Fruit fly (Drosophila melanogaster) whole organism, embryonic: ENCODE data around the gene CG32448.

ENCODE experiments used
- CG10147 ChIP-seq: fragments of 200-800 bp; sonication (Bioruptor generic); optimal IDR thresholded peaks from 2 replicates; lab custom pipeline; 2019; ENCODE audit warnings: missing biosample characterization, mild to moderate bottlenecking, missing genetic modification characterization, moderate library complexity
- CG12391 ChIP-seq: fragments of 200-800 bp; sonication (Bioruptor generic); optimal IDR thresholded peaks from 3 replicates; lab custom pipeline; 2018; ENCODE audit warnings: missing biosample characterization, mild to moderate bottlenecking, missing genetic modification characterization, moderate library complexity
- CG12659 ChIP-seq: fragments of 200-800 bp; sonication (Bioruptor generic); optimal IDR thresholded peaks from 3 replicates; lab custom pipeline; 2017; ENCODE audit warnings: mild to moderate bottlenecking, missing biosample characterization, missing genetic modification reagents, missing genetic modification characterization
- CG12744 ChIP-seq: fragments of 200-800 bp; sonication (Bioruptor generic); optimal IDR thresholded peaks from 2 replicates; lab custom pipeline; 2016; ENCODE audit warnings: missing biosample characterization, missing genetic modification characterization
- CG12942 ChIP-seq: fragments of 200-800 bp; sonication (Bioruptor generic); optimal IDR thresholded peaks from 3 replicates; lab custom pipeline; 2016; ENCODE audit warnings: missing biosample characterization, missing genetic modification characterization
- CG1603 ChIP-seq: fragments of 200-800 bp; sonication (Bioruptor generic); optimal IDR thresholded peaks from 2 replicates; lab custom pipeline; 2019; ENCODE audit warnings: missing biosample characterization, mild to moderate bottlenecking, missing genetic modification characterization, moderate library complexity
- CG1647 ChIP-seq: fragments of 200-800 bp; sonication (Bioruptor generic); optimal IDR thresholded peaks from 3 replicates; lab custom pipeline; 2016; ENCODE audit warnings: missing biosample characterization, missing genetic modification characterization
- CG18262 ChIP-seq: fragments of 200-800 bp; optimal IDR thresholded peaks from 3 replicates; lab custom pipeline; 2019; ENCODE audit warnings: missing biosample characterization, mild to moderate bottlenecking, missing genetic modification characterization, moderate library complexity
- CG2116 ChIP-seq: fragments of 200-800 bp; sonication (Bioruptor generic); optimal IDR thresholded peaks from 3 replicates; lab custom pipeline; 2018; ENCODE audit warnings: missing biosample characterization, mild to moderate bottlenecking, missing genetic modification characterization
- CG2712 ChIP-seq: fragments of 200-800 bp; optimal IDR thresholded peaks from 3 replicates; lab custom pipeline; 2019; ENCODE audit warnings: missing biosample characterization, mild to moderate bottlenecking, missing genetic modification characterization, moderate library complexity
- CG34422 ChIP-seq: fragments of 200-800 bp; sonication (Bioruptor generic); IDR thresholded peaks from 3 replicates; pipeline ENCODE4 v1.3.6; 2022; ENCODE audit warnings: missing biosample characterization, missing genetic modification characterization
- CG4282 ChIP-seq: fragments of 200-800 bp; sonication (Bioruptor generic); optimal IDR thresholded peaks from 2 replicates; lab custom pipeline; 2016; ENCODE audit warnings: missing biosample characterization, missing genetic modification characterization
- CG4424 ChIP-seq: fragments of 200-800 bp; sonication (Bioruptor generic); optimal IDR thresholded peaks from 3 replicates; lab custom pipeline; 2016; ENCODE audit warnings: missing biosample characterization, missing genetic modification characterization
- CG5245 ChIP-seq: fragments of 200-800 bp; sonication (Bioruptor generic); optimal IDR thresholded peaks from 3 replicates; lab custom pipeline; 2016; ENCODE audit warnings: missing biosample characterization, missing genetic modification characterization
- CG6254 ChIP-seq: fragments of 200-800 bp; sonication (Bioruptor generic); optimal IDR thresholded peaks from 3 replicates; lab custom pipeline; 2017; ENCODE audit warnings: mild to moderate bottlenecking, missing biosample characterization, missing genetic modification reagents, missing genetic modification characterization
- CG6689 ChIP-seq: fragments of 200-800 bp; sonication (Bioruptor generic); IDR thresholded peaks from 2 replicates; pipeline ENCODE4 v1.3.6; 2022; ENCODE audit warnings: missing biosample characterization, missing genetic modification characterization
- CG7357 ChIP-seq: fragments of 200-800 bp; sonication (Bioruptor generic); IDR thresholded peaks from 3 replicates; pipeline ENCODE4 v1.3.6; 2022; ENCODE audit warnings: missing biosample characterization, missing genetic modification characterization
- CG9817 ChIP-seq: fragments of 200-800 bp; sonication (Bioruptor generic); optimal IDR thresholded peaks from 2 replicates; lab custom pipeline; 2018; ENCODE audit warnings: missing biosample characterization, mild to moderate bottlenecking, missing genetic modification characterization, moderate library complexity
- Camta ChIP-seq: fragments of 200-800 bp; sonication (Bioruptor generic); optimal IDR thresholded peaks from 2 replicates; lab custom pipeline; 2016; ENCODE audit warnings: missing biosample characterization, missing genetic modification characterization
- Chrac-16 ChIP-seq: fragments of 200-800 bp; sonication (Bioruptor generic); optimal IDR thresholded peaks from 3 replicates; lab custom pipeline; 2016; ENCODE audit warnings: missing biosample characterization, missing genetic modification characterization
- Dek ChIP-seq: fragments of 200-800 bp; sonication (Bioruptor generic); optimal IDR thresholded peaks from 3 replicates; lab custom pipeline; 2019; ENCODE audit warnings: missing biosample characterization, mild to moderate bottlenecking, missing genetic modification characterization, moderate library complexity
- Dp ChIP-seq: fragments of 200-800 bp; sonication (Bioruptor generic); optimal IDR thresholded peaks from 2 replicates; lab custom pipeline; 2018; ENCODE audit warnings: missing biosample characterization, mild to moderate bottlenecking, missing genetic modification characterization, moderate library complexity
- Drgx ChIP-seq: fragments of 200-800 bp; sonication (Bioruptor generic); IDR thresholded peaks from 2 replicates; pipeline ENCODE4 v1.3.6; 2022; ENCODE audit warnings: missing biosample characterization, missing genetic modification characterization
- Fer1 ChIP-seq: fragments of 200-800 bp; sonication (Bioruptor generic); optimal IDR thresholded peaks from 2 replicates; lab custom pipeline; 2017; ENCODE audit warnings: missing biosample characterization, mild to moderate bottlenecking, missing genetic modification characterization
- H2.0 ChIP-seq: fragments of 200-800 bp; sonication (Bioruptor generic); IDR thresholded peaks from 2 replicates; pipeline ENCODE4 v1.3.6; 2022; ENCODE audit warnings: missing biosample characterization, missing genetic modification characterization
- HLH54F ChIP-seq: fragments of 200-800 bp; sonication (Bioruptor generic); optimal IDR thresholded peaks from 3 replicates; lab custom pipeline; 2016; ENCODE audit warnings: missing biosample characterization, missing genetic modification characterization
- Hsf ChIP-seq: fragments of 200-800 bp; sonication (Bioruptor generic); optimal IDR thresholded peaks from 3 replicates; lab custom pipeline; 2016; ENCODE audit warnings: missing biosample characterization, missing genetic modification characterization
- MBD-R2 ChIP-seq: fragments of 200-800 bp; sonication (Bioruptor generic); IDR thresholded peaks from 2 replicates; pipeline ENCODE4 v1.3.6; 2022; ENCODE audit warnings: missing biosample characterization, missing genetic modification characterization
- MESR4 ChIP-seq: fragments of 200-800 bp; sonication (Bioruptor generic); optimal IDR thresholded peaks from 2 replicates; lab custom pipeline; 2018; ENCODE audit warnings: missing biosample characterization, mild to moderate bottlenecking, missing genetic modification characterization, moderate library complexity
- Mes4 ChIP-seq: fragments of 200-800 bp; sonication (Bioruptor generic); optimal IDR thresholded peaks from 2 replicates; lab custom pipeline; 2016; ENCODE audit warnings: missing biosample characterization, missing genetic modification characterization
- Myb ChIP-seq: fragments of 200-800 bp; sonication (Bioruptor generic); optimal IDR thresholded peaks from 2 replicates; lab custom pipeline; 2016; ENCODE audit warnings: missing biosample characterization, missing genetic modification characterization
- Nf-YC ChIP-seq: fragments of 200-800 bp; optimal IDR thresholded peaks from 3 replicates; lab custom pipeline; 2019; ENCODE audit warnings: missing biosample characterization, mild to moderate bottlenecking, missing genetic modification characterization, moderate library complexity
- Sox102F ChIP-seq: fragments of 200-800 bp; sonication (Bioruptor generic); optimal IDR thresholded peaks from 2 replicates; lab custom pipeline; 2018; ENCODE audit warnings: missing biosample characterization, mild to moderate bottlenecking, missing genetic modification characterization, moderate library complexity
- Xbp1 ChIP-seq: fragments of 200-800 bp; sonication (Bioruptor generic); optimal IDR thresholded peaks from 3 replicates; lab custom pipeline; 2016; ENCODE audit warnings: missing biosample characterization, mild to moderate bottlenecking, missing genetic modification characterization
- ato ChIP-seq: fragments of 200-800 bp; sonication (Bioruptor generic); IDR thresholded peaks from 2 replicates; pipeline ENCODE4 v1.3.6; 2022; ENCODE audit warnings: missing biosample characterization, missing genetic modification characterization; ENCODE audit not compliant: partially characterized antibody
- cato ChIP-seq: fragments of 200-800 bp; sonication (Bioruptor generic); optimal IDR thresholded peaks from 2 replicates; lab custom pipeline; 2016; ENCODE audit warnings: missing biosample characterization, missing genetic modification characterization, borderline replicate concordance
- chn ChIP-seq: fragments of 200-800 bp; sonication (Bioruptor generic); optimal IDR thresholded peaks from 2 replicates; lab custom pipeline; 2016; ENCODE audit warnings: missing biosample characterization, missing genetic modification characterization
- ems ChIP-seq: fragments of 200-800 bp; sonication (Bioruptor generic); optimal IDR thresholded peaks from 3 replicates; lab custom pipeline; 2016; ENCODE audit warnings: missing biosample characterization, missing genetic modification characterization
- ftz-f1 ChIP-seq: fragments of 200-800 bp; sonication (Bioruptor generic); optimal IDR thresholded peaks from 2 replicates; lab custom pipeline; 2016; ENCODE audit warnings: missing biosample characterization, missing genetic modification characterization
- kay ChIP-seq: fragments of 200-800 bp; sonication (Bioruptor generic); optimal IDR thresholded peaks from 2 replicates; lab custom pipeline; 2016; ENCODE audit warnings: missing biosample characterization, missing genetic modification characterization
- lilli ChIP-seq: fragments of 200-800 bp; sonication (Bioruptor generic); optimal IDR thresholded peaks from 3 replicates; lab custom pipeline; 2016; ENCODE audit warnings: missing biosample characterization, missing genetic modification characterization
- maf-S ChIP-seq: fragments of 200-800 bp; sonication (Bioruptor generic); optimal IDR thresholded peaks from 2 replicates; lab custom pipeline; 2016; ENCODE audit warnings: missing biosample characterization, missing genetic modification characterization
- nom ChIP-seq: fragments of 200-800 bp; sonication (Bioruptor generic); optimal IDR thresholded peaks from 2 replicates; lab custom pipeline; 2017; ENCODE audit warnings: missing biosample characterization, missing genetic modification characterization, mild to moderate bottlenecking, moderate library complexity, missing genetic modification reagents
- pnt ChIP-seq: fragments of 200-800 bp; sonication (Bioruptor generic); optimal IDR thresholded peaks from 3 replicates; lab custom pipeline; 2016; ENCODE audit warnings: missing biosample characterization, missing genetic modification characterization
- row ChIP-seq: fragments of 200-800 bp; sonication (Bioruptor generic); IDR thresholded peaks from 3 replicates; pipeline ENCODE4 v1.3.6; 2022; ENCODE audit warnings: missing biosample characterization, missing genetic modification characterization
- scrt ChIP-seq: fragments of 200-800 bp; sonication (Bioruptor generic); optimal IDR thresholded peaks from 2 replicates; lab custom pipeline; 2018; ENCODE audit warnings: missing biosample characterization, mild to moderate bottlenecking, missing genetic modification characterization, moderate library complexity
- sd ChIP-seq: fragments of 200-800 bp; sonication (Bioruptor generic); optimal IDR thresholded peaks from 3 replicates; lab custom pipeline; 2018; ENCODE audit warnings: missing biosample characterization, mild to moderate bottlenecking, missing genetic modification characterization, moderate library complexity
- sens-2 ChIP-seq: fragments of 200-800 bp; sonication (Bioruptor generic); IDR thresholded peaks from 2 replicates; pipeline ENCODE4 v1.3.6; 2022; ENCODE audit warnings: missing biosample characterization, missing genetic modification characterization
- sisA ChIP-seq: fragments of 200-800 bp; sonication (Bioruptor generic); IDR thresholded peaks from 2 replicates; pipeline ENCODE4 v1.3.6; 2022; ENCODE audit warnings: missing biosample characterization, missing genetic modification characterization
- slp2 ChIP-seq: fragments of 200-800 bp; sonication (Bioruptor generic); optimal IDR thresholded peaks from 2 replicates; lab custom pipeline; 2016; ENCODE audit warnings: missing biosample characterization, missing genetic modification characterization
- zfh2 ChIP-seq: fragments of 200-800 bp; sonication (Bioruptor generic); optimal IDR thresholded peaks from 2 replicates; lab custom pipeline; 2016; ENCODE audit warnings: missing biosample characterization, missing genetic modification characterization

The CG32448 gene

DNA sequence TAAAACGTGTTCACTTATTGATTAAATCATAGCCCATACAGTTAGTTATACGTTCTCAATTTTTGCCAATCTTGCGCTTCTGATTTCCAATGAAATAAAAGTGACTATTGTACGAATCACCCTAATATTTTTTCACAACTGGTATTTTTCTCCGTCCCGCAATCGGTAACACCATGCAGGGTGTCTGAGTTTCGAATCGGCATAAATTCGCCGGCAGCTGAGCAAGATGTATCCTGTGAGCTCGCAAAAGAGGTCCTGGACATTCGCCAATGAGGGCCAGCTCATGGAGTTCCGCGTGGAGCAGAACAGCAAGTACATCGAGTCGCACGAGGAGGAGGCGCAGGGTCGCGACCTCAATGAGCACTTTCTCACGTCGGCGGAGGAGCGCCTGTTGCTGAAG lies 6.5 kb downstream of the CG32448 start, which contains the start of gene CycH (continued):
- TF ChIP-seq CG12942 (GFP tag; lab: Kevin White, UChicago) = peak; percentile 14
- TF ChIP-seq ato (GFP tag; lab: Robert Waterston, UW) = 0 out of 2 replicates have a peak, but pooled peaks have one; percentile 11
- TF ChIP-seq Nf-YC (tag; lab: Kevin White, UChicago) = peak; percentile 29
- peak; percentile 64 for TF ChIP-seq MESR4 (GFP tag; lab: Kevin White, UChicago)
- peak; percentile 20 for TF ChIP-seq maf-S (GFP tag; lab: Kevin White, UChicago)
- peak; percentile 28; the same call in 1 of the 2 replicates for TF ChIP-seq Drgx (GFP tag; lab: Robert Waterston, UW)
- peak; percentile 18 for TF ChIP-seq CG18262 (tag; lab: Kevin White, UChicago)
- peak; percentile 42 for TF ChIP-seq Dp
- TF ChIP-seq HLH54F = peak; percentile 11
- TF ChIP-seq ems (GFP tag; lab: Kevin White, UChicago) = peak; percentile 32
- TF ChIP-seq Sox102F (GFP tag; lab: Kevin White, UChicago) = no peak
- TF ChIP-seq CG2116 (GFP tag; lab: Kevin White, UChicago) = peak; percentile 19
- TF ChIP-seq cato (GFP tag; lab: Kevin White, UChicago) = no peak
- peak; percentile 46 for TF ChIP-seq CG2712 (tag; lab: Kevin White, UChicago)
- peak; percentile 66 for TF ChIP-seq CG12391 (tag; lab: Kevin White, UChicago)
- peak; percentile 84 for TF ChIP-seq scrt (GFP tag; lab: Kevin White, UChicago)
- TF ChIP-seq Dek (tag; lab: Kevin White, UChicago) = peak; percentile 22
- TF ChIP-seq slp2 (GFP tag; lab: Kevin White, UChicago) = peak; percentile 39
- peak; percentile 6 for TF ChIP-seq CG5245 (GFP tag; lab: Kevin White, UChicago)
- no peak for TF ChIP-seq CG10147 (GFP tag; lab: Kevin White, UChicago)
- TF ChIP-seq Myb (GFP tag; lab: Kevin White, UChicago) = peak; percentile 24
- TF ChIP-seq sisA (GFP tag; lab: Robert Waterston, UW) = peak; percentile 19; the same call in 1 of the 2 replicates
- TF ChIP-seq CG34422 (GFP tag; lab: Robert Waterston, UW) = peak; percentile 73; the same call in 2 of the 3 replicates
- peak; percentile 40 for TF ChIP-seq chn
- TF ChIP-seq lilli = peak; percentile 51
- TF ChIP-seq CG6689 = 0 out of 2 replicates have a peak, but pooled peaks have one; percentile 19
- TF ChIP-seq zfh2 (GFP tag; lab: Kevin White, UChicago) = peak; percentile 37
- TF ChIP-seq Camta = peak; percentile 21
- TF ChIP-seq Xbp1 (GFP tag; lab: Kevin White, UChicago) = peak; percentile 51
- peak; percentile 57 for TF ChIP-seq CG4424 (GFP tag; lab: Kevin White, UChicago)
- peak; percentile 25 for TF ChIP-seq ftz-f1 (GFP tag; lab: Kevin White, UChicago)
- no peak for TF ChIP-seq CG4282
- TF ChIP-seq sens-2 (GFP tag; lab: Robert Waterston, UW) = no peak
- TF ChIP-seq Mes4 (GFP tag; lab: Kevin White, UChicago) = no peak
- TF ChIP-seq CG7357 (GFP tag; lab: Robert Waterston, UW) = no peak
- TF ChIP-seq MBD-R2 (GFP tag; lab: Robert Waterston, UW) = peak; percentile 85
- no peak for TF ChIP-seq kay
- no peak for TF ChIP-seq Fer1
- TF ChIP-seq CG1647 (GFP tag; lab: Kevin White, UChicago) = peak; percentile 7
- peak; percentile 8 for TF ChIP-seq CG12744 (GFP tag; lab: Kevin White, UChicago)
- TF ChIP-seq sd (tag; lab: Kevin White, UChicago) = no peak
- TF ChIP-seq CG1603 (tag; lab: Kevin White, UChicago) = peak; percentile 71
- TF ChIP-seq CG6254 = peak; percentile 76
- TF ChIP-seq Hsf (GFP tag; lab: Kevin White, UChicago) = peak; percentile 42
- TF ChIP-seq CG9817 (tag; lab: Kevin White, UChicago) = peak; percentile 36
- peak; percentile 44 for TF ChIP-seq CG12659 (GFP tag; lab: Kevin White, UChicago)
- TF ChIP-seq Chrac-16 (GFP tag; lab: Kevin White, UChicago) = peak; percentile 51
- TF ChIP-seq pnt = peak; percentile 4
- TF ChIP-seq H2.0 = no peak
- peak; percentile 33 for TF ChIP-seq nom (GFP tag; lab: Kevin White, UChicago)
- peak; percentile 88 for TF ChIP-seq row
